Worm (Caenorhabditis elegans) whole organism, L2 larva: ENCODE measurements around the gene srw-61.

Experiments
- C34F6.9 ChIP-seq: fragments of 150-350 bp; optimal IDR thresholded peaks from 2 replicates; lab custom pipeline; 2014; ENCODE audit warnings: missing biosample characterization, missing genetic modification characterization
- F13H6.1 ChIP-seq: sonication (generic microtip); optimal IDR thresholded peaks from 2 replicates; lab custom pipeline; 2016; ENCODE audit warnings: missing genetic modification characterization, missing compliant biosample characterization
- R02D3.7 ChIP-seq: fragments of 150-350 bp; optimal IDR thresholded peaks from 2 replicates; lab custom pipeline; 2014; ENCODE audit warnings: missing biosample characterization, missing genetic modification characterization
- Y55F3AM.14 ChIP-seq: fragments of 200-800 bp; sonication (Bioruptor generic); optimal IDR thresholded peaks from 2 replicates; lab custom pipeline; 2018; ENCODE audit warnings: mild to moderate bottlenecking, missing genetic modification characterization, missing compliant biosample characterization
- ZK546.5 ChIP-seq: sonication (generic microtip); optimal IDR thresholded peaks from 2 replicates; lab custom pipeline; 2017; ENCODE audit warnings: missing biosample characterization, missing genetic modification characterization
- alr-1 ChIP-seq: fragments of 150-350 bp; optimal IDR thresholded peaks from 2 replicates; lab custom pipeline; 2014; ENCODE audit warnings: missing biosample characterization, missing genetic modification characterization
- aly-2 ChIP-seq: fragments of 150-350 bp; optimal IDR thresholded peaks from 2 replicates; lab custom pipeline; 2014; ENCODE audit warnings: missing biosample characterization, missing genetic modification characterization
- ama-1 ChIP-seq: fragments of 150-350 bp; optimal IDR thresholded peaks from 2 replicates; lab custom pipeline; 2018; ENCODE audit warnings: inconsistent platforms
- blmp-1 ChIP-seq: sonication (generic microtip); optimal IDR thresholded peaks from 2 replicates; lab custom pipeline; 2017; ENCODE audit warnings: missing genetic modification characterization, mild to moderate bottlenecking, missing compliant biosample characterization, antibody characterized with exemption, moderate library complexity; ENCODE audit not compliant: insufficient read depth
- ceh-16 ChIP-seq: fragments of 150-350 bp; optimal IDR thresholded peaks from 2 replicates; lab custom pipeline; 2014; ENCODE audit warnings: missing biosample characterization, missing genetic modification characterization
- ceh-82 ChIP-seq: fragments of 150-350 bp; optimal IDR thresholded peaks from 2 replicates; lab custom pipeline; 2014; ENCODE audit warnings: missing biosample characterization, missing genetic modification characterization
- crh-2 ChIP-seq: sonication (generic microtip); optimal IDR thresholded peaks from 2 replicates; lab custom pipeline; 2017; ENCODE audit warnings: missing biosample characterization, missing genetic modification characterization
- dmd-4 ChIP-seq: sonication (generic microtip); optimal IDR thresholded peaks from 2 replicates; lab custom pipeline; 2017; ENCODE audit warnings: missing biosample characterization, missing genetic modification characterization
- elt-1 ChIP-seq: fragments of 150-350 bp; optimal IDR thresholded peaks from 2 replicates; lab custom pipeline; 2014; ENCODE audit warnings: missing biosample characterization, missing genetic modification characterization
- elt-3 ChIP-seq: sonication (generic microtip); optimal IDR thresholded peaks from 2 replicates; lab custom pipeline; 2017; ENCODE audit warnings: missing biosample characterization, missing genetic modification characterization
- gmeb-1 ChIP-seq: fragments of 150-350 bp; optimal IDR thresholded peaks from 2 replicates; lab custom pipeline; 2014; ENCODE audit warnings: missing biosample characterization, missing genetic modification characterization
- lin-13 ChIP-seq: fragments of 150-350 bp; optimal IDR thresholded peaks from 2 replicates; lab custom pipeline; 2014; ENCODE audit warnings: missing biosample characterization, missing genetic modification reagents, missing genetic modification characterization
- lin-39 ChIP-seq: fragments of 150-350 bp; optimal IDR thresholded peaks from 2 replicates; lab custom pipeline; 2014; ENCODE audit warnings: missing biosample characterization, missing genetic modification reagents, missing genetic modification characterization
- mab-5 ChIP-seq: fragments of 150-350 bp; optimal IDR thresholded peaks from 2 replicates; lab custom pipeline; 2014; ENCODE audit warnings: missing biosample characterization, missing genetic modification characterization
- mbf-1 ChIP-seq: sonication (generic microtip); optimal IDR thresholded peaks from 2 replicates; lab custom pipeline; 2017; ENCODE audit warnings: missing biosample characterization, missing genetic modification characterization
- nhr-10 ChIP-seq: sonication (generic microtip); optimal IDR thresholded peaks from 2 replicates; lab custom pipeline; 2017; ENCODE audit warnings: missing biosample characterization, missing genetic modification characterization
- nhr-11 ChIP-seq: fragments of 150-350 bp; optimal IDR thresholded peaks from 2 replicates; lab custom pipeline; 2014; ENCODE audit warnings: missing biosample characterization, missing genetic modification characterization
- nhr-12 ChIP-seq: fragments of 150-350 bp; optimal IDR thresholded peaks from 2 replicates; lab custom pipeline; 2014; ENCODE audit warnings: missing biosample characterization, missing genetic modification characterization
- nhr-129 ChIP-seq: fragments of 150-350 bp; optimal IDR thresholded peaks from 2 replicates; lab custom pipeline; 2014; ENCODE audit warnings: missing biosample characterization, missing genetic modification characterization
- nhr-21 ChIP-seq: fragments of 150-350 bp; optimal IDR thresholded peaks from 2 replicates; lab custom pipeline; 2014; ENCODE audit warnings: missing biosample characterization, missing genetic modification characterization
- nhr-23 ChIP-seq: fragments of 150-350 bp; optimal IDR thresholded peaks from 2 replicates; lab custom pipeline; 2014; ENCODE audit warnings: missing biosample characterization, missing genetic modification reagents, missing genetic modification characterization
- nhr-237 ChIP-seq: fragments of 150-350 bp; optimal IDR thresholded peaks from 2 replicates; lab custom pipeline; 2014; ENCODE audit warnings: missing biosample characterization, missing genetic modification characterization
- nhr-25 ChIP-seq: fragments of 150-350 bp; sonication (generic microtip); optimal IDR thresholded peaks from 3 replicates; lab custom pipeline; 2014; ENCODE audit warnings: missing biosample characterization, missing genetic modification characterization
- nhr-6 ChIP-seq: fragments of 150-350 bp; optimal IDR thresholded peaks from 2 replicates; lab custom pipeline; 2014; ENCODE audit warnings: missing biosample characterization, missing genetic modification characterization
- nhr-77 ChIP-seq: fragments of 150-350 bp; optimal IDR thresholded peaks from 2 replicates; lab custom pipeline; 2014; ENCODE audit warnings: missing biosample characterization, missing genetic modification characterization
- peb-1 ChIP-seq: fragments of 150-350 bp; optimal IDR thresholded peaks from 2 replicates; lab custom pipeline; 2014; ENCODE audit warnings: missing biosample characterization, missing genetic modification characterization
- sem-4 ChIP-seq: fragments of 150-350 bp; optimal IDR thresholded peaks from 2 replicates; lab custom pipeline; 2014; ENCODE audit warnings: missing biosample characterization, missing genetic modification reagents, missing genetic modification characterization
- skn-1 ChIP-seq: sonication (generic microtip); optimal IDR thresholded peaks from 2 replicates; lab custom pipeline; 2017; ENCODE audit warnings: missing biosample characterization, missing genetic modification characterization
- snpc-4 ChIP-seq: fragments of 150-350 bp; optimal IDR thresholded peaks from 2 replicates; lab custom pipeline; 2014; ENCODE audit warnings: missing biosample characterization, missing genetic modification characterization
- unc-39 ChIP-seq: fragments of 150-350 bp; optimal IDR thresholded peaks from 2 replicates; lab custom pipeline; 2014; ENCODE audit warnings: missing biosample characterization, missing genetic modification characterization
- unc-55 ChIP-seq: fragments of 150-350 bp; sonication (generic microtip); optimal IDR thresholded peaks from 3 replicates; lab custom pipeline; 2014; ENCODE audit warnings: missing biosample characterization, missing genetic modification reagents, missing genetic modification characterization
- unc-62 ChIP-seq: fragments of 150-350 bp; optimal IDR thresholded peaks from 2 replicates; lab custom pipeline; 2014; ENCODE audit warnings: missing biosample characterization, missing genetic modification reagents, missing genetic modification characterization
- ztf-1 ChIP-seq: fragments of 200-800 bp; sonication (Bioruptor generic); conservative IDR thresholded peaks from 2 replicates; pipeline ENCODE4 v1.3.6; 2022; ENCODE audit warnings: missing genetic modification characterization, missing compliant biosample characterization
- ztf-11 ChIP-seq: sonication (generic microtip); optimal IDR thresholded peaks from 2 replicates; lab custom pipeline; 2017; ENCODE audit warnings: missing biosample characterization, missing genetic modification characterization

Gene srw-61

DNA sequence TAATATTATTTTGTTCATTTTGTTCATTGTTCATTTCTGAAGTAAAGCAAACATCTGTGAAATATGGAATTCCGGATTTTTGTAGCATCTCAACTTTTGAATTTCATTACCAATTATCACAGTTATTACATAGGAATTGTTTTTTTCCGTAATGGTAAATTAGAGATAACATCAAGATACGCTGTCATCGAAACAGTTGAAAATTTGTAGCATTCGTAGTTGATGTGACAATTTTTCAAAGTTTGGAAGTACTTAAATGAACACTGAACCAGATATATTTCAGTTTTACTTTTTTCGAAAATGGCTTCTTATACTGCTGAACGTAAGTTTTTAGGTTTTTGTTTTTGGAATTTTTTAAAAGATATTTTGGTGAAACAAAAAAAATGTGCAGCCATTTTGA, 12.7 kb downstream of the srw-61 start, which contains the start of gene H25K10.4:
Gene H25K10.4 (plus strand): TSS at position 301 of the 400 bp plus-strand sequence.
- TF ChIP-seq nhr-12 (tag; lab: Kevin White, UChicago), result no peak
- TF ChIP-seq, all 48 proteins: peak for 0

DNA sequence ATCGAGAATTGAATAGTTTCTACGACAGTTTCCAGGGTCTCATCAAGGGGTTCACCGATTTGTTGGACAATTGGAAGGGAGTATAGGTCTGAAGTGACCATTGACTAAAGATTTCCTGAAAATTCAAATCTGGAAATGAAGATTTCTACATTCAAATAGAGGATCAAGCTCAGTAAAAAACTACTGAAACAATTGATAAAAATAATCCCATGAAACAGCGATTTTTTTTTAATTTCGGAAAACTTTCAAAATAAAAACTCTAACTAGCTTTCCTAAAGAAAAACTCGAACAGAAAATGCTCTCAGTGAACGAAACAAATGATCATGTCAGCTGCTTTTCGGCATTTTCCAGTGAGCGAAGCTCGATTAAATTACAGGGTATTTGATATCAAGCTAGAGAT, 16.9 kb downstream of the srw-61 start, which contains the start of gene srv-11:
Gene srv-11 (minus strand): TSS at position 101 of the 400 bp plus-strand sequence.
- TF ChIP-seq dmd-4 (tag; lab: Kevin White, UChicago), result no peak
- TF ChIP-seq blmp-1 (tag; lab: Kevin White, UChicago), result no peak
- no peak for TF ChIP-seq crh-2
- no peak for TF ChIP-seq aly-2 (tag; lab: Kevin White, UChicago)
- TF ChIP-seq ceh-82 (tag; lab: Kevin White, UChicago), result no peak
- TF ChIP-seq sem-4, result no peak
- no peak for TF ChIP-seq peb-1
- TF ChIP-seq unc-55 (GFP tag; lab: Kevin White, UChicago), result no peak
- no peak for TF ChIP-seq snpc-4 (tag; lab: Kevin White, UChicago)
- no peak for TF ChIP-seq lin-13 (GFP tag; lab: Kevin White, UChicago)
- TF ChIP-seq ceh-16 (tag; lab: Kevin White, UChicago), result no peak
- no peak for TF ChIP-seq F13H6.1
- TF ChIP-seq nhr-12 (tag; lab: Kevin White, UChicago), result no peak
- no peak for TF ChIP-seq nhr-11 (tag; lab: Kevin White, UChicago)
- TF ChIP-seq lin-39 (tag; lab: Kevin White, UChicago), result no peak
- TF ChIP-seq nhr-129, result no peak
- no peak for TF ChIP-seq nhr-6 (tag; lab: Kevin White, UChicago)

DNA sequence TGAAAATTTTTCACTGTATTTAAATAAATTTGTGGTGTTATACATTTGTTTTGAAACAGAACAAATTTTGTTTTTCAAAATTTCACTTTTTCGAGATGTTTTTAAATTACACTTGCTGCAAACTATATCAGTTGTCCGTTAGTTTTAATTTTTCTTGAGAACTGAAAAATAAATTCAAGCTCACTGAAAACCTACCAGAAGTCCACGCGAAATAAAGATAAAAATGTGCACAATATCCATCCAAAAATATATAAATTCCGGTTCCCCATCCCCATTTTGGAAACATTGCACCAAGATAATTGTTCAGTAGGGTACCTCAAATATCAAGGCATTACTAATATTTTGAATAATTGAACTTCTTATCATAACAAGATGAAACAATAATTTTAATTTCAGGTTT, 17.8 kb downstream of the srw-61 start:
- TF ChIP-seq crh-2, result no peak
- TF ChIP-seq sem-4, result no peak
- TF ChIP-seq elt-3 (tag; lab: Kevin White, UChicago), result no peak
- no peak for TF ChIP-seq nhr-10
- no peak for TF ChIP-seq nhr-77 (tag; lab: Kevin White, UChicago)
- no peak for TF ChIP-seq peb-1
- no peak for TF ChIP-seq nhr-237 (tag; lab: Kevin White, UChicago)
- no peak for TF ChIP-seq ceh-16 (tag; lab: Kevin White, UChicago)
- TF ChIP-seq nhr-23 (tag; lab: Kevin White, UChicago), result no peak
- TF ChIP-seq elt-1 (tag; lab: Kevin White, UChicago), result no peak
- no peak for TF ChIP-seq ama-1 (lab: Kevin White, UChicago)
- no peak for TF ChIP-seq nhr-21 (tag; lab: Kevin White, UChicago)
- no peak for TF ChIP-seq Y55F3AM.14
- TF ChIP-seq mab-5 (tag; lab: Kevin White, UChicago), result no peak
- TF ChIP-seq dmd-4 (tag; lab: Kevin White, UChicago), result no peak
- TF ChIP-seq skn-1 (tag; lab: Kevin White, UChicago), result no peak
- no peak for TF ChIP-seq mbf-1
- TF ChIP-seq ZK546.5, result no peak
- TF ChIP-seq C34F6.9, result no peak
- no peak for TF ChIP-seq nhr-11 (tag; lab: Kevin White, UChicago)

DNA sequence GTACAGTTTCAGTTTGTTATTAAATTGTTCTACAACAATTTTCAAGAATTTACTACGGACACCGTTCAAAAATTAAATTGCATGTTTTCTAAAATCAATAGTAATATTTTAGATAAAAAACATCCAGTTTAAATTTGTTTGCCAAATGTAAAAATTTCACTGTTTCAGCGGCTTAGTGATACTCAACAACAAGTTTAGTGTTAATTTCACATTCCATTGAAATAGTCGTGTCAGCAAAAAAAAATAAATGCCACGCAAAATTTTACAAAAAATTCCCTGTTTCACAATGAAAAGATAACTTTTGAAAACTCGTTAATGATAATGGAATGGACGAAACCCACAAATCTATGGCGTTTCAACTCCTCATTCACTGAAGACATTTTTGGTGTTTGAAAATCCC, 22.3 kb downstream of the srw-61 start:
- no peak for TF ChIP-seq gmeb-1
- no peak for TF ChIP-seq nhr-25 (tag; lab: Kevin White, UChicago)
- TF ChIP-seq ama-1 (lab: Kevin White, UChicago), result no peak
- TF ChIP-seq mab-5 (tag; lab: Kevin White, UChicago), result no peak
- no peak for TF ChIP-seq nhr-21 (tag; lab: Kevin White, UChicago)
- no peak for TF ChIP-seq crh-2
- no peak for TF ChIP-seq ztf-11 (tag; lab: Kevin White, UChicago)
- TF ChIP-seq ztf-1, result no peak
- no peak for TF ChIP-seq dmd-4 (tag; lab: Kevin White, UChicago)
- TF ChIP-seq snpc-4 (tag; lab: Kevin White, UChicago), result no peak
- TF ChIP-seq peb-1, result no peak
- no peak for TF ChIP-seq unc-55 (GFP tag; lab: Kevin White, UChicago)
- TF ChIP-seq C34F6.9, result no peak
- no peak for TF ChIP-seq nhr-11 (tag; lab: Kevin White, UChicago)
- TF ChIP-seq sem-4, result no peak
- no peak for TF ChIP-seq nhr-77 (tag; lab: Kevin White, UChicago)
- no peak for TF ChIP-seq aly-2 (tag; lab: Kevin White, UChicago)
- no peak for TF ChIP-seq skn-1 (tag; lab: Kevin White, UChicago)
- TF ChIP-seq Y55F3AM.14, result no peak
- TF ChIP-seq ceh-82 (tag; lab: Kevin White, UChicago), result no peak
- TF ChIP-seq, all 48 proteins: peak for 0

DNA sequence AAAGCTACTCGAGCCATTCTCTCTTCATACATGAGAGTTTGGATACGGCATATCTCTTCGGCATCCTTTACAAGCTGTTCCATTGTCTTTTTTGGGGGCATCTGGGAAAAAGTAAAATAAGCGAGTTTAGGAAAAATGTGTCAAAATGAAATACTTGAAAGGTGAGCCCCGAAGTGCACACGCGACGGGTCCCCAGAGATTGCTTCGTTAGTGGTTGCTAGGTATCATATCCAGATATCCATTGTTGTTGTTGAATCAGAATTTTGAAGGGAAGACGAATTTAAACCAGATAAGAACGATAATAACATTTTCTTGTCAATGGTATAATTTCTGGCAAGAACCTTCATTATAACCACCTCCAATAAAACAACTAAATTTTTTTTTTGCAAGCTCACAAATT, 27.5 kb downstream of the srw-61 start, which contains the start of gene H25K10.2:
Gene H25K10.2 (minus strand): TSS at position 101 of the 400 bp plus-strand sequence.
- TF ChIP-seq nhr-6 (tag; lab: Kevin White, UChicago) (no peak), snpc-4 (tag; lab: Kevin White, UChicago) (no peak), gmeb-1 (no peak), unc-39 (tag; lab: Kevin White, UChicago) (no peak), nhr-21 (tag; lab: Kevin White, UChicago) (no peak), nhr-23 (tag; lab: Kevin White, UChicago) (no peak), skn-1 (tag; lab: Kevin White, UChicago) (no peak), R02D3.7 (tag; lab: Kevin White, UChicago) (no peak), alr-1 (tag; lab: Kevin White, UChicago) (no peak), mab-5 (tag; lab: Kevin White, UChicago) (no peak), unc-62 (GFP tag; lab: Kevin White, UChicago) (no peak), nhr-77 (tag; lab: Kevin White, UChicago) (no peak), crh-2 (no peak), nhr-25 (tag; lab: Kevin White, UChicago) (no peak), ceh-16 (tag; lab: Kevin White, UChicago) (no peak), nhr-237 (tag; lab: Kevin White, UChicago) (no peak), blmp-1 (tag; lab: Kevin White, UChicago) (no peak), nhr-10 (no peak), ama-1 (lab: Kevin White, UChicago) (no peak)
